Worm (Caenorhabditis elegans) whole organism, L4/young adult: ENCODE results near the gene phf-33.
A peak's percentile ranks its signal among the peaks of the same experiment; 100 is the strongest.

Experiments
- W03F9.2 ChIP-seq: fragments of 150-350 bp; optimal IDR thresholded peaks from 2 replicates; lab custom pipeline; 2014; ENCODE audit warnings: missing biosample characterization, missing genetic modification characterization
- dao-5 ChIP-seq: sonication (generic microtip); optimal IDR thresholded peaks from 2 replicates; lab custom pipeline; 2016; ENCODE audit warnings: missing genotype, missing genetic modification characterization, moderate library complexity, missing compliant biosample characterization
- him-1 ChIP-seq: sonication (generic microtip); optimal IDR thresholded peaks from 2 replicates; lab custom pipeline; 2016; ENCODE audit warnings: missing genotype, missing genetic modification reagents, missing genetic modification characterization, missing compliant biosample characterization

phf-33 gene

DNA sequence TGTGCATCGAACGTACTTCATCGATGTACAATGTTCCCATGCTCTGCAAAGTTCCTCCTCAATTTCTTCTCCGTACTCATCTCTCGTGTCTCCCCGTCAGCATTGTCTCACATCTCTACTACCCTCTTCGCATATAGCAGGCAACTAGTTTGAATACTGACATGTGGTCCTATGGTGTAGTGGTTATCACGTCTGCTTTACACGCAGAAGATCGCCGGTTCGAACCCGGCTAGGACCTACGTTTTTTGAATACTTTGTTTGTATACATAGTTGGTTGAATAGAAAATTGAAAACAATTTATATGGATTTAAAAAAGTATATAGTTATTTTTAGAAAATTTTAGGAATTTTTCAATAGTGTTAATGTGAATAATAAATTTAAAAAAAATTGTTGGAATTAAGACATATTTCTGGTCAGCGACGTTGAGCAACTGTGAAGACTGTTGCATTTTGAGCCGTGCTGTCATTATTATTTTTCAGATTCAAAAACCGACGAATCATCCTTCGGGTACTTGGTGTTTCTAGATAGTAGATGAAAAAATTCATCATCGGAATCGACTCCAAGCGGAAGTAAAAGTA lies 28.2 kb upstream of the phf-33 start:
- peak; percentile 93 for TF ChIP-seq dao-5
- TF ChIP-seq him-1 (tag; lab: Kevin White, UChicago): peak; percentile 89
- peak; percentile 80 for TF ChIP-seq W03F9.2 (tag; lab: Kevin White, UChicago)

DNA sequence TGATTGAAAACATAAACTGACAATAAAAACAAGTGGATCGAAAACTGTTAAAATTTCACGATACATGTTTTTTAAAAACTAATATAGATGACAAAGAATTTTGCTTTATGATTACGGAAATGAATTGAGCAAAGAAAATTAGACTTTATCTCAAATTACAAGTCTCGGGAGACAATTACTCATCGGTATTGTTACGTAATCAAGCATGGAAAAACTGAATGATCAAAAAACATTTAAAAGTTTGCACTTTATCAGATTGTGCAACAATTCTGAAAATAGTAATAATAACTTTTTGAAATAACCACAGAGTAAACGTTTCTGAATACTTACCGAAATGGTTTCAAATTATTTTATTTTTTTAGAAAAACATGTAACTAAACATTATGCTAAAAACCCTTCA lies 27.0 kb upstream of the phf-33 start, which contains the start of gene srd-43:
srd-43 (minus strand) TSS at position 66 of the 400 bp plus-strand sequence.
- TF ChIP-seq dao-5 (no peak), him-1 (tag; lab: Kevin White, UChicago) (no peak), W03F9.2 (tag; lab: Kevin White, UChicago) (no peak)

DNA sequence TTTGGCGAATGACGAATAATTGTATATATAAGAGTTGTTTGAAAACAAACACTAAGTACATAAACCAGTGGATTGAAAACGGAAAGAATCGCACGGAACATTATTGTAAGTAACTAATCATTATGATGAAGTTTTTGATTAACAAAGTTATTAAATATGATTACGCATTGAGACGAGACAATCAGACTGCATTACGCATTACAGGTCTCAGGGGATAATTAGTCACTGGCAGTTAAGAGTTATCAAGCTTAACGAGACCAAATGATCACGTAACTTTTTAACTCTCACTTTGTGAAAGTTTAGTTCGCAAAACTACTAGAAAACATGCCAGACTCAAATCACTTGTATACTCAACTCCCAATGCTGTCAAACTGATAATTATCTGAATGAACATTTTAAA lies 24.6 kb upstream of the phf-33 start, which contains the start of gene srd-42:
srd-42 (minus strand) TSS at position 101 of the 400 bp plus-strand sequence.
- TF ChIP-seq him-1 (tag; lab: Kevin White, UChicago): no peak
- no peak for TF ChIP-seq W03F9.2 (tag; lab: Kevin White, UChicago)
- TF ChIP-seq dao-5: no peak

DNA sequence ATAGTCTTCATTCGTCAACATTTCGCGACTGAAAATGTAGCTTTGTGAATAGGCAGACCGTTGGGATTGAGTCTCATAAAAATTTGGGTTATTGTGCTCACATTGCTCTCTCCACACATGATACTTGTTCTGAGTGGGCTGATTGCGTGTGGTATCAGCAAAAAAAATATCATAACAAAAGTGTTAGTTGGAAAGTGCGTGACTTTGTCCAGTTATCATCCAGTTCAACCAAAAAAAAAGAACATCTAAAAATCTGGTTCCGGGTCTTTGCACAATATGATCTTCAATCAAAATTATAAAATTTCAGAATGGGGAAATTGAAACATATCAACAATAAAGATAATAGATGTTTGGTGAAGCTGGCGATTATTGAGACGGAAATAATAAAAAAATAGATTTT lies 21.7 kb upstream of the phf-33 start, which contains the start of gene srd-39:
srd-39 (minus strand) TSS at position 101 of the 400 bp plus-strand sequence.
- TF ChIP-seq him-1 (tag; lab: Kevin White, UChicago) (no peak), dao-5 (no peak), W03F9.2 (tag; lab: Kevin White, UChicago) (no peak)

DNA sequence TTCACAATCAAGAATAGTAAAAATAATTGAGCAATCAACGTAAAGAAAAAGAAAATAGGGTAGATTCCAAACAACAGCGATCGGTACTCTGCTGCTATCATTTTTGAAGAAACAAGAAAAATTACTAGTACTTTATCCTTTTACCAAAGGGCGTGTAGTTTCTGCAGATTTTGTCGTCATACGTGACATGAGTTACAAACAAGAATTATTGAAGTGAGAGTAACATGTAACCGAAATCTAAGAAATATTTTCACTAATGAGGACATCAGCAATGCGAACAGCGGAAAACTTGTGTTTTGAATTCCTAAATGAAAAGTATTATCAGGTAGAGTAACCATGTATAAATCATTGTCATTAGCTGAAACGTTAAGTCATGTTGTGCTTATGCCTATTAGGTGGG lies 15.9 kb upstream of the phf-33 start, which contains the start of gene srd-36:
srd-36 (minus strand) TSS at position 101 of the 400 bp plus-strand sequence.
- TF ChIP-seq dao-5 (no peak), W03F9.2 (tag; lab: Kevin White, UChicago) (no peak), him-1 (tag; lab: Kevin White, UChicago) (no peak)

DNA sequence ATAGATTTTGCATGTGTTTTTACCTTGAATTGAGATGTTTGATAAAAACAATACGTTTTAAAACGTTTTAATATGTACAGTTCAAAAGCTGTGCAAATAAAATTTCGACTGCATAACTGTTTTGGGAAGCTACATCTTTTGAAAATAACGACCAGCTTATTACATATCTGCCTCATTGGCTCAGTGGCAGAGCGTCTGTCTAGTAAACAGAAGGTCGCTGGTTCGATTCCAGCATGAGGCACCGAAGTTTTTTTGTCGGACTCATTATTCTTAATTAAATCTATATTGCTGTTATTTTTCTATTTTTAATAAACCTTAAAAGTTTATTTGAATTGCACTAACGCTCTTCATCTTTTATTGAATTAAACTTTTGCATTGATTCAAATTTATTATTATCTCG lies 14.2 kb upstream of the phf-33 start:
- TF ChIP-seq W03F9.2 (tag; lab: Kevin White, UChicago) (no peak), him-1 (tag; lab: Kevin White, UChicago) (no peak), dao-5 (no peak)

DNA sequence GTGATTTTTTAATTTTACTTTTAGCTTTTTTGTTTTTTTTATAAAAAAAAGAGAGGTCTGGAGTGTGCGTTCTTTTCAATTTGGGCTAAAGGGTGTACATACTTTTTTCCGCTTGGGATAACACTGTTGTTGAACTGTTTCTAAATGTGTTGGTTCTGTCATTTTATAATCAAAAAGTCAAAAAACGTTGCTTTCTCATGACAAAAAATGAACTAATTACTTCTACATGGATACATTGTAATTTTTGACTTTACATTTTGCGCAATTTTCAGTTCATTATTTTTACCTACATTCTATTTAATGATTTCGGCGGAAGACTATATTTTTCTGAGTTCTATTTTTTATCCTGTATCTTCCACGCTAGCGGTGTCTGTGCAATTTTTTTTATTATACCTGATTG lies 12.7 kb upstream of the phf-33 start, which contains the start of gene srd-38:
srd-38 (plus strand) TSS at position 301 of the 400 bp plus-strand sequence.
- TF ChIP-seq W03F9.2 (tag; lab: Kevin White, UChicago): no peak
- no peak for TF ChIP-seq him-1 (tag; lab: Kevin White, UChicago)
- TF ChIP-seq dao-5: no peak

DNA sequence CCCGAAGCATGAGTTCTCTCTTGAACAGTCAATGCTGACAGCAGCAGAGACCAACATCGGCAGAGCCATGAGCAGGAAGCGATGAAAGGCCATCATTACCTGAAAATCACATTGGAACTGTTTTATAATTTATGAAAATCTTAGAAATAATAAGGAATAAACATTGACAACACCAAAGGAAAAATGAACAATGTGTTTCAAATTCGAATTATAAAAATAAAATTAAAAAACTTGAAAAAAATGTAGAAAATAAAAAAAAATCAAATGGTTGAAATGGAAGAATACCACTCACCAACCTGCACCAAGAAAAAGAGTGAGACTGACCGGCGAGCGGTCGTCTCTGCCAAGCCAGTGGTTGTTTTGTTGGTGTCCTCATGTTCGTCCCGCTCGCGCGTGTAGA lies 11.8 kb upstream of the phf-33 start, which contains the start of gene R04D3.3:
R04D3.3 (minus strand) TSS at position 101 of the 400 bp plus-strand sequence.
- TF ChIP-seq him-1 (tag; lab: Kevin White, UChicago) (no peak), dao-5 (no peak), W03F9.2 (tag; lab: Kevin White, UChicago) (no peak)

DNA sequence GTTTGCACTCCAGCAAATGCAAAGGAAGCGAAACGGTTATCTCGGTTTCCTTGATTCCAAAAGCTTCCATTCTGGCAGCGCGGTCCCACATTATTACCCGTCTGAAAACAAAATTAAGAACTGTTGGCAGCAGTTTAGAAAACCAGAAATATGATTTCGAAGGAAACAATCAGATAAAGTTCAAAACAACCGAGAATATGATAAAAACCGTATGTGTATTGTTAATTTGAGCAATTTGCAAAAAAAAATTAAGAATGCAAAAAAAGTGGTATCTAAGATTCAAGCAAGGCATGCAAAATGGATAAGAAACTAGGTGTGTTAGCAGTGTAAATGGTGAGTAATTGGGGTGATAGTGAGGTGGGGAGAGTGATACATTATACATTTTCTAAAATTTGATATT lies 9.9 kb upstream of the phf-33 start, which contains the start of gene R04D3.4:
R04D3.4 (minus strand) TSS at position 101 of the 400 bp plus-strand sequence.
- TF ChIP-seq him-1 (tag; lab: Kevin White, UChicago) (no peak), W03F9.2 (tag; lab: Kevin White, UChicago) (no peak), dao-5 (no peak)

DNA sequence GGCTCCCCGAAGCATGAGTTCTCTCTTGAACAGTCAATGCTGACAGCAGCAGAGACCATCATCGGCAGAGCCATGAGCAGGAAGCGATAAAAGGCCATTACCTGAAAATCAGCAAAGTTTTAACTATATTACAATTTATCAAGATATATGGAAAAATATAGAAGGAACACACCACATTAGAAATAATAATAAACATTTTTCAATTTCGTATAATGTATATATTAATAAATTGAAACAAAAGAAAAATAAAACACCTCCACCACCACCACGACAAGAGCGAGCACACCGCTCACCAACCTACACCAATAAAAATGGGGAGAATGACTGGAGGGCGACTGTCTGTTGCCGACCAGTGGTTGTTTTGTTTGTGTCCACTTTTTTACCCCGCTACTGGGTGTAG lies 7.8 kb upstream of the phf-33 start, which contains the start of gene R04D3.2:
R04D3.2 (minus strand) TSS at position 101 of the 400 bp plus-strand sequence.
- TF ChIP-seq W03F9.2 (tag; lab: Kevin White, UChicago) (no peak), him-1 (tag; lab: Kevin White, UChicago) (no peak), dao-5 (no peak)

DNA sequence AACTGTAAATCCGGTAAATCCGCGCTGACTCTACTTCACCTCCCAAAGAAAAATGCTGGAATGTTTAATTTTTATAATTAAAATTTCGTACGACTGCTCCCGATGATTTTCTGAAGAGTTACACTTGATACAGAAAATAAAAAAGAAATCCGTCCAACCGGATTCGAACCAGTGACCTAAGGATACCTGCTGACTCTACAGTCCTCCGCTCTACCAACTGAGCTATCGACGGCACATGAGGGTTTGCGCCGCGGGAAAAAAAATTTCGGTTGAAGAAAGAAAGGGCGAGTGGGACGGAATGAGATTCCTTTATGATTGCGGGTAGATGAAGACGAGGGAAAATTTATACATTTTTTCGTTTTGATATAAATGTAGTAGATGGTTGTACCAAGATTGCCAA lies 5.8 kb upstream of the phf-33 start:
- TF ChIP-seq W03F9.2 (tag; lab: Kevin White, UChicago): no peak
- no peak for TF ChIP-seq dao-5
- TF ChIP-seq him-1 (tag; lab: Kevin White, UChicago): no peak

DNA sequence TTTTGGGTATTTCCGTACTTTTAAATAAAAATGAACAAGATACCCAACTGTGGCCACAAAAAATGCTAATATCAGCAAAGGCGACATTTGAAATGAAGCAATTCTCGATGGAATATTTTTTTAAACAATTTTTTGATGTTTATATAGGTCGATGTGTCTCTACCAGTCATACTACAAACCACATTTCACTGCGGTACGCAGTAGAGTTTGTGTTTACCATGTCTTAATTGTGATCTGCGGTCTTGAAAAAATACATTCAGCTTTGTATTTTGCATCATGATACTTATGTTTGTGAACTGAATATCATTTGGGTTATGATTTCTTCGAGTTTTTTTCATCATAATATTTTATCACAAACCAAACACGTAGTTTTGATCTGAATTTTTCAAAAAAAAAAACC lies 5.3 kb upstream of the phf-33 start, which contains the start of gene cyp-14A4:
cyp-14A4 (minus strand) TSS at position 107 of the 400 bp plus-strand sequence.
- no peak for TF ChIP-seq dao-5

DNA sequence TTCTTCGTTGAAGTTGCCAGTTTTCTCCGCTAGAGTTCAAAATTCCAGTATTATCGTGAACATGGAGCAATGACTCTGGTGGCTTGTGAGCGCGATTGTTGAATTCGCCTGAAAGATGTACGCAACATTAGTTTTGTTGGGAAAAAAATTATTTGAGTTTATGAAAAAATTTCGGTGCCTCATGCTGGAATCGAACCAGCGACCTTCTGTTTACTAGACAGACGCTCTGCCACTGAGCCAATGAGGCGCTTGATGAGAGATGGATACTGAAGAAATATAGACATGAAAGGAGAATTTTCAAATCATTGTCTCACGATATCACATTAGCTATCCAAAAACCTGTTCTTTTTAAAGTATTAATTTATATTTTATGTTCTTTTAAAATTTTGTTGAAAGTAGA lies 4.7 kb upstream of the phf-33 start:
- TF ChIP-seq dao-5: no peak
- no peak for TF ChIP-seq W03F9.2 (tag; lab: Kevin White, UChicago)
- TF ChIP-seq him-1 (tag; lab: Kevin White, UChicago): no peak

DNA sequence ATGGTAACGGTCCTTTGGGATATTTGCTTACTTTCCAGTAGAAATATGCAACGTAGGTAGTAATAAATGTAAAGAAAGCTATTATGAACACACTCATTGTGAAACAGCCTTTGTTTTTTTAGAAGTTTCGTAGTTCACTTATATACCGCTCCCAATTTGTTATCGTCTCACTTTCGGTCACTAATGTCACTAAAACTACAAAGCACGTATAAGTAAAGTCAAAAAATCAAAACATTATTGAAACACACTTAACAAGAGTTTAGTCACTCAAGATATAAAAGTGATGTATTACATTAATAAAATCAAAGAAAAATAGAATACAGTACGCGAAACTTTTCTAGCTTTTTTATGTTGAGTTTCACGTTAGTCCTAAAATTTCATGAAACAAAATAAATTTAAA lies 4.7 kb downstream of the phf-33 start, which contains the start of gene cyp-14A3:
cyp-14A3 (minus strand) TSS at position 101 of the 400 bp plus-strand sequence.
- TF ChIP-seq dao-5 (no peak), him-1 (tag; lab: Kevin White, UChicago) (no peak), W03F9.2 (tag; lab: Kevin White, UChicago) (no peak)
